Fruit fly (Drosophila melanogaster): ENCODE data around the gene CG31407.

Gene CG31407

DNA sequence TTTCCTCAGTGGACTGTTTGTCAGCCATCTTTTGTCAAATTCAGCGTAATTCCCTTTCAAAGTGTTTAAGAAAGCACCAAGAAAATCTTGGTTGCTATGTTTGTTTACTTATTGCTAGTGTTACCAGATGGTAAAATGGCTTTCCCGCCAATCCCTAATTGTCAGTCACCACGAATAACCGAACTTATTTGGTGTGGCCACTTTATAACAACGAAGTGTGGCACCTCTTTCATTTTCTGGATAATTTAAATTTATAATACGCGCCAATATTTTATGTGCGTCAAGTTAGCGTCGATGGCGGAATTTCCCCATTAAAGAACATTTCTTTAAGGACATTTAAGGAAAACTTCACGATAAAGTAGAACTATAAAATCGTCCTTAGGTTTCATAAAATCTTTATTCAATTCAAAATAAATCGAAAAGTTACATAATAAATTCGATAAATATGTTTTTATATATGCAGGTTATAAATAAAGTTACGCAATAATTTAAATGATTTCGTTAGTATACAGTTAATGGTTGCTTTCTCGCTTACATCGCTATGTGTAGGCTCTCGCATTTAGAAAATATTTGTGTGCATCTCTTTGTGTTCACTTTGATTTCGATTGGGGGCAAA lies 23.7 kb downstream of the CG31407 start, which contains the start of gene CG5359 (continued):
- no peak for TF ChIP-seq Vsx1 (GFP tag; optimal IDR thresholded peaks at IDR 0.05)
- TF ChIP-seq gfzf (GFP tag; optimal IDR thresholded peaks at IDR 0.05): peak; percentile 77
- TF ChIP-seq CG3407 (GFP tag; optimal IDR thresholded peaks at IDR 0.05): no peak
- TF ChIP-seq CG34422 (GFP tag; IDR thresholded peaks at IDR 0.05): peak; percentile 63; the same call in 1 of the 3 replicates
- no peak for TF ChIP-seq Dbx (GFP tag; IDR thresholded peaks at IDR 0.05)
- TF ChIP-seq Nf-YA (GFP tag; IDR thresholded peaks at IDR 0.05): no peak
- no peak for TF ChIP-seq yki (optimal IDR thresholded peaks at IDR 0.05)
- no peak for TF ChIP-seq nerfin-2 (GFP tag; IDR thresholded peaks at IDR 0.05; ENCODE audit: partially characterized antibody)
- peak; percentile 56 for TF ChIP-seq CHES-1-like (GFP tag; optimal IDR thresholded peaks at IDR 0.05)
- 0 out of 2 replicates have a peak, but pooled peaks have one; percentile 10 for TF ChIP-seq chm (GFP tag; IDR thresholded peaks at IDR 0.05)
- TF ChIP-seq lmd (GFP tag; IDR thresholded peaks at IDR 0.05): no peak
- TF ChIP-seq CG12942 (GFP tag; optimal IDR thresholded peaks at IDR 0.05): no peak
- TF ChIP-seq Sox102F (GFP tag; optimal IDR thresholded peaks at IDR 0.05): no peak
- TF ChIP-seq hth (optimal IDR thresholded peaks at IDR 0.05): no peak
- TF ChIP-seq hbn (GFP tag; IDR thresholded peaks at IDR 0.05; ENCODE audit: partially characterized antibody): no peak
- TF ChIP-seq pum (GFP tag; optimal IDR thresholded peaks at IDR 0.05): no peak
- no peak for TF ChIP-seq Adf1 (GFP tag; IDR thresholded peaks at IDR 0.05)
- TF ChIP-seq Bgb (GFP tag; IDR thresholded peaks at IDR 0.05; ENCODE audit: partially characterized antibody): peak; percentile 53; the same call in 1 of the 2 replicates
- TF ChIP-seq slp2 (GFP tag; optimal IDR thresholded peaks at IDR 0.05): no peak
- no peak for TF ChIP-seq ash1 (GFP tag; optimal IDR thresholded peaks at IDR 0.05)
- no peak for TF ChIP-seq CG4730 (GFP tag; IDR thresholded peaks at IDR 0.05)
- TF ChIP-seq gsb-n (tag; optimal IDR thresholded peaks at IDR 0.05): no peak
- TF ChIP-seq CG14014 (GFP tag; IDR thresholded peaks at IDR 0.05): no peak
- TF ChIP-seq CG4404 (GFP tag; IDR thresholded peaks at IDR 0.05): no peak
- TF ChIP-seq CG18599 (GFP tag; optimal IDR thresholded peaks at IDR 0.05): no peak
- TF ChIP-seq kah (GFP tag; optimal IDR thresholded peaks at IDR 0.05): no peak
- TF ChIP-seq cad (GFP tag; optimal IDR thresholded peaks at IDR 0.05): no peak
- TF ChIP-seq zen2 (GFP tag; IDR thresholded peaks at IDR 0.05; ENCODE audit: partially characterized antibody): no peak
- TF ChIP-seq Jarid2 (GFP tag; optimal IDR thresholded peaks at IDR 0.05): no peak
- no peak for TF ChIP-seq Oli (tag; optimal IDR thresholded peaks at IDR 0.05)
- no peak for TF ChIP-seq ssp (GFP tag; IDR thresholded peaks at IDR 0.05)
- no peak for TF ChIP-seq CG10147 (GFP tag; optimal IDR thresholded peaks at IDR 0.05)
- no peak for TF ChIP-seq twi (tag; optimal IDR thresholded peaks at IDR 0.05)
- no peak for TF ChIP-seq CG10366 (GFP tag; IDR thresholded peaks at IDR 0.05)
- no peak for TF ChIP-seq MTF-1 (GFP tag; optimal IDR thresholded peaks at IDR 0.05; ENCODE audit: borderline replicate concordance)
- no peak for TF ChIP-seq Doc2 (GFP tag; IDR thresholded peaks at IDR 0.05)
- no peak for TF ChIP-seq CG30431 (GFP tag; optimal IDR thresholded peaks at IDR 0.05)
- no peak for TF ChIP-seq CG6813 (GFP tag; optimal IDR thresholded peaks at IDR 0.05)
- TF ChIP-seq CG13624 (GFP tag; optimal IDR thresholded peaks at IDR 0.05): no peak
- TF ChIP-seq p53 (GFP tag; optimal IDR thresholded peaks at IDR 0.05): no peak
- TF ChIP-seq CG8944 (GFP tag; optimal IDR thresholded peaks at IDR 0.05): no peak
- peak; percentile 48 for TF ChIP-seq Ets65A (GFP tag)
- TF ChIP-seq Ets97D (GFP tag; optimal IDR thresholded peaks at IDR 0.05): peak; percentile 73
- TF ChIP-seq CG13296 (GFP tag; optimal IDR thresholded peaks at IDR 0.05): no peak
- peak; percentile 9; the same call in 1 of the 3 replicates for TF ChIP-seq ci (GFP tag; IDR thresholded peaks at IDR 0.05)
- no peak for TF ChIP-seq CG3726 (GFP tag; IDR thresholded peaks at IDR 0.05)
- TF ChIP-seq CG12104 (GFP tag; optimal IDR thresholded peaks at IDR 0.05): no peak
- TF ChIP-seq gt (GFP tag; IDR thresholded peaks at IDR 0.05): no peak
- TF ChIP-seq CG18011 (GFP tag; optimal IDR thresholded peaks at IDR 0.05): no peak
- peak; percentile 30; the same call in 1 of the 2 replicates for TF ChIP-seq vvl (GFP tag; IDR thresholded peaks at IDR 0.05)
- no peak for TF ChIP-seq CG2712 (tag; optimal IDR thresholded peaks at IDR 0.05)

All from whole organism, embryonic.